Fruit fly (Drosophila melanogaster): ENCODE results near the gene CG31029.

dm6 chr3R:30150602-30151001, 18.4 kb upstream of the CG31029 start:
- TF ChIP-seq EcR (GFP tag; optimal IDR thresholded peaks at IDR 0.05) (no peak), CG8478 (optimal IDR thresholded peaks at IDR 0.05) (no peak), psq (optimal IDR thresholded peaks at IDR 0.05) (no peak)

Data from whole organism.